Fruit fly (Drosophila melanogaster): ENCODE measurements around the gene GATAe.

dm6 chr3R:16034186-16034585 lies 25.3 kb downstream of the GATAe start:
- TF ChIP-seq Hr78 (GFP tag; optimal IDR thresholded peaks at IDR 0.05) = no peak
- no peak for TF ChIP-seq psq (GFP tag; optimal IDR thresholded peaks at IDR 0.05)
- no peak for TF ChIP-seq CG32264 (GFP tag; optimal IDR thresholded peaks at IDR 0.05)
- no peak for TF ChIP-seq Rel (GFP tag; optimal IDR thresholded peaks at IDR 0.05)
- TF ChIP-seq Rel (tag; optimal IDR thresholded peaks at IDR 0.05) = no peak
- no peak for TF ChIP-seq dmrt93B (GFP tag; optimal IDR thresholded peaks at IDR 0.05)
- no peak for TF ChIP-seq Dif (GFP tag; optimal IDR thresholded peaks at IDR 0.05; ENCODE audit: partially characterized antibody)
- no peak for TF ChIP-seq GATAd (GFP tag; optimal IDR thresholded peaks at IDR 0.05)
- TF ChIP-seq OdsH (GFP tag; optimal IDR thresholded peaks at IDR 0.05) = no peak

Data from whole organism, wandering third instar larva.